Worm (Caenorhabditis elegans) whole organism, young adult: ENCODE results near the gene spp-5.

Experiments
- B0035.1 ChIP-seq: sonication (generic microtip); optimal IDR thresholded peaks from 2 replicates; lab custom pipeline; 2016; ENCODE audit warnings: missing genetic modification characterization, mild to moderate bottlenecking, missing compliant biosample characterization, missing genotype, missing genetic modification reagents
- B0336.3 ChIP-seq: fragments of 200-800 bp; sonication (Bioruptor generic); IDR thresholded peaks from 2 replicates; pipeline ENCODE4 v1.3.6; 2022; ENCODE audit warnings: missing genetic modification characterization, missing compliant biosample characterization
- F10E7.11 ChIP-seq: sonication (generic microtip); optimal IDR thresholded peaks from 2 replicates; lab custom pipeline; 2017; ENCODE audit warnings: mild to moderate bottlenecking, missing genetic modification characterization, moderate library complexity, missing compliant biosample characterization
- F23B12.7 ChIP-seq: sonication (generic microtip); optimal IDR thresholded peaks from 2 replicates; lab custom pipeline; 2017; ENCODE audit warnings: missing genetic modification characterization, mild to moderate bottlenecking, missing compliant biosample characterization, antibody characterized with exemption, moderate library complexity; ENCODE audit not compliant: insufficient read depth
- F33H1.4 ChIP-seq: fragments of 200-800 bp; sonication (Bioruptor generic); IDR thresholded peaks from 2 replicates; pipeline ENCODE4 v1.3.6; 2022; ENCODE audit warnings: missing genetic modification reagents, missing genetic modification characterization, missing compliant biosample characterization
- F49E8.2 ChIP-seq: sonication (generic microtip); optimal IDR thresholded peaks from 3 replicates; lab custom pipeline; 2017; ENCODE audit warnings: missing genetic modification characterization, mild to moderate bottlenecking, missing compliant biosample characterization, antibody characterized with exemption, moderate library complexity; ENCODE audit not compliant: insufficient read depth
- F55B11.4 ChIP-seq: sonication (generic microtip); optimal IDR thresholded peaks from 2 replicates; lab custom pipeline; 2016; ENCODE audit warnings: missing compliant biosample characterization, missing genetic modification characterization, borderline replicate concordance; ENCODE audit not compliant: insufficient read depth
- F57C9.4 ChIP-seq: sonication (generic microtip); optimal IDR thresholded peaks from 2 replicates; lab custom pipeline; 2017; ENCODE audit warnings: mild to moderate bottlenecking, missing genetic modification characterization, missing compliant biosample characterization
- Y53F4B.3 ChIP-seq: fragments of 200-800 bp; sonication (Bioruptor generic); IDR thresholded peaks from 2 replicates; pipeline ENCODE4 v1.3.6; 2022; ENCODE audit warnings: missing genetic modification reagents, missing genetic modification characterization, missing compliant biosample characterization
- Y53G8AR.9 ChIP-seq: fragments of 200-800 bp; sonication (Bioruptor generic); conservative IDR thresholded peaks from 2 replicates; pipeline ENCODE4 v1.3.6; 2022; ENCODE audit warnings: missing genetic modification reagents, missing genetic modification characterization, missing compliant biosample characterization
- Y67H2A.10 ChIP-seq: fragments of 200-800 bp; sonication (Bioruptor generic); conservative IDR thresholded peaks from 2 replicates; pipeline ENCODE4 v1.3.6; 2022; ENCODE audit warnings: missing genetic modification reagents, missing genetic modification characterization, missing compliant biosample characterization
- aptf-2 ChIP-seq: fragments of 200-800 bp; sonication (Bioruptor generic); conservative IDR thresholded peaks from 2 replicates; pipeline ENCODE4 v1.3.6; 2022; ENCODE audit warnings: missing genetic modification reagents, missing genetic modification characterization, missing compliant biosample characterization
- atf-7 ChIP-seq: sonication (generic microtip); optimal IDR thresholded peaks from 2 replicates; lab custom pipeline; 2017; ENCODE audit warnings: mild to moderate bottlenecking, missing genetic modification characterization, missing compliant biosample characterization
- bed-1 ChIP-seq: fragments of 200-800 bp; sonication (Bioruptor generic); IDR thresholded peaks from 2 replicates; pipeline ENCODE4 v1.3.6; 2022; ENCODE audit warnings: missing genetic modification reagents, missing genetic modification characterization, missing compliant biosample characterization
- cebp-1 ChIP-seq, 2 experiments: fragments of 200-800 bp in 1 of 2; sonication (Bioruptor generic) in 1 of 2; sonication (generic microtip) in 1 of 2; IDR thresholded peaks in 1 of 2; optimal IDR thresholded peaks in 1 of 2; 2 replicates each; pipeline versions ENCODE4 v1.3.6 to Lab custom; 2017 to 2022; ENCODE audit warnings: missing compliant biosample characterization in 2 of 2, missing genetic modification characterization in 2 of 2, mild to moderate bottlenecking in 1 of 2, missing genetic modification reagents in 1 of 2, moderate library complexity in 1 of 2
- ceh-27 ChIP-seq: fragments of 200-800 bp; sonication (Bioruptor generic); optimal IDR thresholded peaks from 2 replicates; lab custom pipeline; 2018; ENCODE audit warnings: mild to moderate bottlenecking, missing genetic modification characterization, moderate library complexity, missing compliant biosample characterization
- ceh-40 ChIP-seq: fragments of 200-800 bp; sonication (Bioruptor generic); IDR thresholded peaks from 2 replicates; pipeline ENCODE4 v1.3.6; 2022; ENCODE audit warnings: missing genetic modification characterization, missing compliant biosample characterization
- die-1 ChIP-seq: sonication (generic microtip); optimal IDR thresholded peaks from 2 replicates; lab custom pipeline; 2016; ENCODE audit warnings: missing genotype, mild to moderate bottlenecking, missing genetic modification characterization, missing compliant biosample characterization
- dpff-1 ChIP-seq: sonication (generic microtip); optimal IDR thresholded peaks from 2 replicates; lab custom pipeline; 2017; ENCODE audit warnings: mild to moderate bottlenecking, missing genetic modification characterization, missing compliant biosample characterization
- egrh-3 ChIP-seq: fragments of 200-800 bp; sonication (Bioruptor generic); IDR thresholded peaks from 2 replicates; pipeline ENCODE4 v1.3.6; 2022; ENCODE audit warnings: missing genetic modification reagents, missing genetic modification characterization, missing compliant biosample characterization
- gei-17 ChIP-seq: fragments of 200-800 bp; sonication (Bioruptor generic); optimal IDR thresholded peaks from 2 replicates; lab custom pipeline; 2018; ENCODE audit warnings: mild to moderate bottlenecking, missing genetic modification characterization, missing compliant biosample characterization
- him-1 ChIP-seq: sonication (generic microtip); optimal IDR thresholded peaks from 2 replicates; lab custom pipeline; 2016; ENCODE audit warnings: missing genotype, missing genetic modification reagents, missing genetic modification characterization, missing compliant biosample characterization
- hlh-12 ChIP-seq: sonication (generic microtip); optimal IDR thresholded peaks from 2 replicates; lab custom pipeline; 2016; ENCODE audit warnings: missing genetic modification characterization, missing compliant biosample characterization
- hrde-1 ChIP-seq: sonication (generic microtip); optimal IDR thresholded peaks from 2 replicates; lab custom pipeline; 2016; ENCODE audit warnings: missing genetic modification characterization, mild to moderate bottlenecking, missing compliant biosample characterization, moderate library complexity, missing genotype, missing genetic modification reagents, borderline replicate concordance
- lag-1 ChIP-seq: fragments of 200-800 bp; sonication (Bioruptor generic); IDR thresholded peaks from 2 replicates; pipeline ENCODE4 v1.3.6; 2022; ENCODE audit warnings: missing genetic modification reagents, missing genetic modification characterization, missing compliant biosample characterization
- lin-54 ChIP-seq: fragments of 200-800 bp; sonication (Bioruptor generic); optimal IDR thresholded peaks from 2 replicates; lab custom pipeline; 2018; ENCODE audit warnings: mild to moderate bottlenecking, missing genetic modification characterization, missing compliant biosample characterization
- lir-1 ChIP-seq: fragments of 200-800 bp; sonication (Bioruptor generic); conservative IDR thresholded peaks from 2 replicates; pipeline ENCODE4 v1.3.6; 2022; ENCODE audit warnings: missing genetic modification reagents, missing genetic modification characterization, missing compliant biosample characterization
- lsy-27 ChIP-seq: sonication (generic microtip); optimal IDR thresholded peaks from 2 replicates; lab custom pipeline; 2017; ENCODE audit warnings: missing genetic modification characterization, mild to moderate bottlenecking, missing compliant biosample characterization, antibody characterized with exemption, missing genotype, borderline replicate concordance; ENCODE audit not compliant: insufficient read depth
- mcd-1 ChIP-seq: fragments of 200-800 bp; sonication (Bioruptor generic); IDR thresholded peaks from 2 replicates; pipeline ENCODE4 v1.3.6; 2022; ENCODE audit warnings: missing genetic modification reagents, missing genetic modification characterization, missing compliant biosample characterization
- mxl-1 ChIP-seq: sonication (generic microtip); optimal IDR thresholded peaks from 2 replicates; lab custom pipeline; 2016; ENCODE audit warnings: missing genetic modification characterization, missing compliant biosample characterization
- nfya-2 ChIP-seq: fragments of 200-800 bp; sonication (Bioruptor generic); IDR thresholded peaks from 2 replicates; pipeline ENCODE4 v1.3.6; 2022; ENCODE audit warnings: missing genetic modification reagents, missing genetic modification characterization, missing compliant biosample characterization
- nhr-120 ChIP-seq: fragments of 200-800 bp; sonication (Bioruptor generic); IDR thresholded peaks from 2 replicates; pipeline ENCODE4 v1.3.6; 2022; ENCODE audit warnings: missing genetic modification characterization, missing compliant biosample characterization
- nhr-179 ChIP-seq: sonication (generic microtip); optimal IDR thresholded peaks from 2 replicates; lab custom pipeline; 2016; ENCODE audit warnings: mild to moderate bottlenecking, missing genetic modification characterization, missing compliant biosample characterization
- nhr-27 ChIP-seq: fragments of 200-800 bp; sonication (Bioruptor generic); optimal IDR thresholded peaks from 2 replicates; lab custom pipeline; 2018; ENCODE audit warnings: mild to moderate bottlenecking, missing genetic modification characterization, moderate library complexity, missing compliant biosample characterization
- nhr-80 ChIP-seq: sonication (generic microtip); optimal IDR thresholded peaks from 2 replicates; lab custom pipeline; 2016; ENCODE audit warnings: missing genetic modification characterization, missing compliant biosample characterization
- nhr-90 ChIP-seq: sonication (generic microtip); optimal IDR thresholded peaks from 2 replicates; lab custom pipeline; 2016; ENCODE audit warnings: missing genotype, mild to moderate bottlenecking, missing genetic modification characterization, missing compliant biosample characterization
- pha-4 ChIP-seq: fragments of 150-350 bp; sonication (generic microtip); optimal IDR thresholded peaks from 2 replicates; lab custom pipeline; 2014; ENCODE audit warnings: missing biosample characterization, missing genetic modification reagents, missing genetic modification characterization
- rcor-1 ChIP-seq: fragments of 200-800 bp; sonication (Bioruptor generic); IDR thresholded peaks from 2 replicates; pipeline ENCODE4 v1.3.6; 2022; ENCODE audit warnings: missing genetic modification reagents, missing genetic modification characterization, missing compliant biosample characterization
- repo-1 ChIP-seq: sonication (generic microtip); optimal IDR thresholded peaks from 2 replicates; lab custom pipeline; 2017; ENCODE audit warnings: mild to moderate bottlenecking, missing genetic modification characterization, missing compliant biosample characterization
- rpc-1 ChIP-seq, 2 experiments: fragments of 150-350 bp in 1 of 2; sonication (generic microtip) in 1 of 2; optimal IDR thresholded peaks; 2 replicates each; lab custom pipeline; 2014 to 2018; ENCODE audit warnings: missing biosample characterization in 1 of 2, missing genetic modification characterization in 1 of 2, missing genetic modification reagents in 1 of 2, missing genotype in 1 of 2
- snpc-1.3 ChIP-seq: sonication (generic microtip); optimal IDR thresholded peaks from 2 replicates; lab custom pipeline; 2017; ENCODE audit warnings: missing genetic modification characterization, mild to moderate bottlenecking, missing compliant biosample characterization, antibody characterized with exemption, moderate library complexity, missing genotype, missing genetic modification reagents; ENCODE audit not compliant: insufficient read depth
- sptf-2 ChIP-seq: fragments of 200-800 bp; sonication (Bioruptor generic); optimal IDR thresholded peaks from 2 replicates; lab custom pipeline; 2018; ENCODE audit warnings: mild to moderate bottlenecking, missing genetic modification characterization, missing compliant biosample characterization
- tbx-9 ChIP-seq: sonication (generic microtip); optimal IDR thresholded peaks from 2 replicates; lab custom pipeline; 2016; ENCODE audit warnings: borderline replicate concordance, missing genetic modification characterization, inconsistent platforms, missing compliant biosample characterization
- xnd-1 ChIP-seq: sonication (generic microtip); optimal IDR thresholded peaks from 2 replicates; lab custom pipeline; 2016; ENCODE audit warnings: missing genotype, missing genetic modification reagents, missing genetic modification characterization, missing compliant biosample characterization
- ztf-18 ChIP-seq: sonication (generic microtip); optimal IDR thresholded peaks from 2 replicates; lab custom pipeline; 2016; ENCODE audit warnings: missing genotype, mild to moderate bottlenecking, missing genetic modification characterization, missing compliant biosample characterization
- ztf-22 ChIP-seq: fragments of 200-800 bp; sonication (Bioruptor generic); optimal IDR thresholded peaks from 2 replicates; lab custom pipeline; 2018; ENCODE audit warnings: mild to moderate bottlenecking, missing genetic modification characterization, moderate library complexity, missing compliant biosample characterization
- ztf-26 ChIP-seq: sonication (generic microtip); optimal IDR thresholded peaks from 2 replicates; lab custom pipeline; 2017; ENCODE audit warnings: missing genetic modification characterization, missing compliant biosample characterization

The spp-5 gene

ce11 chrX:7323604-7324003 is 3.5 kb upstream of the spp-5 start (continued):
- TF ChIP-seq Y53G8AR.9 (GFP tag; lab: Robert Waterston, UW) (no peak), lir-1 (GFP tag; lab: Robert Waterston, UW) (no peak), mxl-1 (tag; lab: Kevin White, UChicago) (peak; percentile 66), nhr-179 (peak; percentile 63), Y67H2A.10 (no peak), him-1 (tag; lab: Kevin White, UChicago) (peak; percentile 80), F33H1.4 (GFP tag; lab: Robert Waterston, UW) (no peak), gei-17 (GFP tag; lab: Kevin White, UChicago) (no peak), atf-7 (tag; lab: Kevin White, UChicago) (peak; percentile 40), ceh-27 (GFP tag; lab: Kevin White, UChicago) (peak; percentile 11), tbx-9 (tag; lab: Kevin White, UChicago) (no peak), F57C9.4 (no peak), F49E8.2 (tag; lab: Kevin White, UChicago) (peak; percentile 14), hlh-12 (tag; lab: Kevin White, UChicago) (no peak), nhr-27 (tag; lab: Kevin White, UChicago) (no peak), nfya-2 (GFP tag; lab: Robert Waterston, UW) (no peak), ztf-22 (GFP tag; lab: Kevin White, UChicago) (peak; percentile 21), pha-4 (no peak), bed-1 (GFP tag; lab: Robert Waterston, UW) (0 out of 2 replicates have a peak, but pooled peaks have one; percentile 69), ztf-18 (peak; percentile 61), mcd-1 (GFP tag; lab: Robert Waterston, UW) (no peak), hrde-1 (peak; percentile 44), cebp-1 (GFP tag; IDR thresholded peaks at IDR 0.05; lab: Robert Waterston, UW) (no peak), cebp-1 (tag; optimal IDR thresholded peaks at IDR 0.05; lab: Kevin White, UChicago) (peak; percentile 59), xnd-1 (tag; lab: Kevin White, UChicago) (no peak), egrh-3 (GFP tag; lab: Robert Waterston, UW) (no peak), lsy-27 (tag; lab: Kevin White, UChicago) (peak; percentile 36), rcor-1 (GFP tag; lab: Robert Waterston, UW) (peak; percentile 60), sptf-2 (GFP tag; lab: Kevin White, UChicago) (peak; percentile 36), die-1 (peak; percentile 82), ceh-40 (GFP tag; lab: Robert Waterston, UW) (peak; percentile 88), ztf-26 (tag; lab: Kevin White, UChicago) (peak; percentile 50), lag-1 (GFP tag; lab: Robert Waterston, UW) (no peak), snpc-1.3 (peak; percentile 72), rpc-1 (optimal IDR thresholded peaks at IDR 0.05; lab: Kevin White, UChicago) (peak; percentile 87), rpc-1 (tag; optimal IDR thresholded peaks at IDR 0.05; lab: Kevin White, UChicago) (peak; percentile 88), B0336.3 (GFP tag; lab: Robert Waterston, UW) (0 out of 2 replicates have a peak, but pooled peaks have one; percentile 20), aptf-2 (GFP tag; lab: Robert Waterston, UW) (no peak), B0035.1 (tag; lab: Kevin White, UChicago) (peak; percentile 29), nhr-120 (GFP tag; lab: Robert Waterston, UW) (no peak), nhr-80 (tag; lab: Kevin White, UChicago) (peak; percentile 45), F10E7.11 (tag; lab: Kevin White, UChicago) (no peak), Y53F4B.3 (GFP tag; lab: Robert Waterston, UW) (no peak), nhr-90 (tag; lab: Kevin White, UChicago) (peak; percentile 81), dpff-1 (tag; lab: Kevin White, UChicago) (no peak), repo-1 (tag; lab: Kevin White, UChicago) (no peak), lin-54 (GFP tag; lab: Kevin White, UChicago) (no peak), F23B12.7 (tag; lab: Kevin White, UChicago) (peak; percentile 46), F55B11.4 (tag; lab: Kevin White, UChicago) (no peak)
